Worm (Caenorhabditis elegans): Measurements from ENCODE around the gene srw-6.

Gene srw-6

ce11 chrV:3851760-3852159 is 43.3 kb downstream of the srw-6 start (continued):
- TF ChIP-seq hlh-30 (tag; optimal IDR thresholded peaks at IDR 0.05; ENCODE audit: insufficient read depth) (peak; percentile 1), dmd-6 (GFP tag; IDR thresholded peaks at IDR 0.05) (peak; percentile 80)

- TF ChIP-seq F26F4.8 (GFP tag; conservative IDR thresholded peaks at IDR 0.05) (no peak), sdz-12 (GFP tag; optimal IDR thresholded peaks at IDR 0.05) (no peak), unc-130 (GFP tag; optimal IDR thresholded peaks at IDR 0.05) (no peak), zip-11 (GFP tag; IDR thresholded peaks at IDR 0.05) (no peak), lin-39 (tag; optimal IDR thresholded peaks at IDR 0.05) (no peak), ztf-11 (tag; optimal IDR thresholded peaks at IDR 0.05) (no peak), egl-43 (GFP tag; IDR thresholded peaks at IDR 0.05) (no peak), nhr-42 (GFP tag; IDR thresholded peaks at IDR 0.05) (no peak), egl-27 (tag; optimal IDR thresholded peaks at IDR 0.05) (no peak), lin-38 (GFP tag; IDR thresholded peaks at IDR 0.05) (no peak), pqm-1 (tag; optimal IDR thresholded peaks at IDR 0.05) (no peak)
Observed at ce11 chrV:3854847-3855246, 46.4 kb downstream of the srw-6 start, which contains the start of gene nhr-186. TSS of gene nhr-186 (minus strand) at chrV:3854947.

DNA sequence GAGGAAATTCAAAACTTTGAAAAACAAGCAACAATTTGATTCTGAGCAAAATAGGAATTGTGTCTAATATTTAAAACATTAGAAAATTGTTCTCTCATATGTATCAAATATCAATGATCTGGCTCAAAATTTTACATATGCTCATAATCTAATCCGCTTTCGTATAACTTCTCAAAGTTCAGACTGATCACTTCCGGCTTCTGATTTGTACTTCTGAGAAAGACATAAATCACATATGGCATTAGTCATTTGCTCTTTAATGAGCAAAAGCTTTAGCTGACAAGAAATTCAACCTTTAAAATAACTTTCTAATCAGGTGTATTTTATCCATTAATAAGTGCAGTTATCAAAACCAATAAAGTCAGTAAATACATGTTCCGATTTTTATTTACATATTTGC is 47.5 kb downstream of the srw-6 start:
- TF ChIP-seq F26F4.8 (GFP tag; conservative IDR thresholded peaks at IDR 0.05) (no peak), madf-9 (GFP tag; conservative IDR thresholded peaks at IDR 0.05) (no peak), lin-39 (tag; optimal IDR thresholded peaks at IDR 0.05) (no peak), Y48G9A.11 (GFP tag; IDR thresholded peaks at IDR 0.05) (no peak), nhr-11 (tag; optimal IDR thresholded peaks at IDR 0.05) (peak; percentile 8), nhr-76 (tag; optimal IDR thresholded peaks at IDR 0.05) (no peak)

ce11 chrV:3857778-3858177 is 49.3 kb downstream of the srw-6 start, which contains the start of gene nhr-188:
TSS of gene nhr-188 (minus strand) at chrV:3857861.
- TF ChIP-seq mes-2 (tag; optimal IDR thresholded peaks at IDR 0.05; ENCODE audit: poor library complexity, severe bottlenecking) (no peak), nhr-10 (tag; optimal IDR thresholded peaks at IDR 0.05) (no peak), lin-13 (GFP tag; optimal IDR thresholded peaks at IDR 0.05) (no peak), cey-2 (tag; optimal IDR thresholded peaks at IDR 0.05; ENCODE audit: borderline replicate concordance, insufficient read depth) (no peak), saeg-2 (GFP tag; IDR thresholded peaks at IDR 0.05) (no peak), skn-1 (tag; optimal IDR thresholded peaks at IDR 0.05) (no peak), ceh-28 (tag; optimal IDR thresholded peaks at IDR 0.05) (no peak)

ce11 chrV:3860123-3860522 is 51.7 kb downstream of the srw-6 start, which contains the start of gene nhr-189:
TSS of gene nhr-189 (minus strand) at chrV:3860243.
- TF ChIP-seq ztf-7 (tag; optimal IDR thresholded peaks at IDR 0.05), result no peak
